Fruit fly (Drosophila melanogaster) whole organism, adult: ENCODE results near the gene InR.
A peak's percentile ranks its signal among the peaks of the same experiment; 100 is the strongest.

Experiments
- CG11617 ChIP-seq: fragments of 200-800 bp; sonication (Bioruptor generic); optimal IDR thresholded peaks from 2 replicates; lab custom pipeline; 2017; ENCODE audit warnings: mild to moderate bottlenecking, missing biosample characterization, missing genetic modification reagents, missing genetic modification characterization
- CG12768 ChIP-seq: fragments of 200-800 bp; sonication (Bioruptor generic); optimal IDR thresholded peaks from 2 replicates; lab custom pipeline; 2017; ENCODE audit warnings: missing biosample characterization, missing genetic modification characterization, mild to moderate bottlenecking, moderate library complexity, missing genetic modification reagents
- CG5204 ChIP-seq: fragments of 200-800 bp; sonication (Bioruptor generic); optimal IDR thresholded peaks from 2 replicates; lab custom pipeline; 2016; ENCODE audit warnings: missing biosample characterization, missing genetic modification characterization
- Clk ChIP-seq: fragments of 200-800 bp; sonication (Bioruptor generic); optimal IDR thresholded peaks from 2 replicates; lab custom pipeline; 2017; ENCODE audit warnings: missing biosample characterization, missing genetic modification characterization
- Crg-1 ChIP-seq: fragments of 200-800 bp; sonication (Bioruptor generic); optimal IDR thresholded peaks from 2 replicates; lab custom pipeline; 2016; ENCODE audit warnings: missing biosample characterization, missing genetic modification characterization
- Hr96 ChIP-seq: fragments of 200-800 bp; sonication (Bioruptor generic); optimal IDR thresholded peaks from 2 replicates; lab custom pipeline; 2016; ENCODE audit warnings: missing biosample characterization, missing genetic modification characterization
- Mnt ChIP-seq: fragments of 200-800 bp; sonication (Bioruptor generic); optimal IDR thresholded peaks from 2 replicates; lab custom pipeline; 2016; ENCODE audit warnings: missing biosample characterization, mild to moderate bottlenecking, missing genetic modification characterization
- bab1 ChIP-seq: fragments of 200-800 bp; sonication (Bioruptor generic); optimal IDR thresholded peaks from 3 replicates; lab custom pipeline; 2019; ENCODE audit warnings: missing biosample characterization, mild to moderate bottlenecking, missing genetic modification characterization, moderate library complexity
- cnc ChIP-seq, 2 experiments: fragments of >200 bp; optimal IDR thresholded peaks; 2 replicates each; lab custom pipeline; 2017
- kay ChIP-seq: fragments of 200-800 bp; sonication (Bioruptor generic); peaks from one replicate; lab custom pipeline; 2016; ENCODE audit warnings: missing biosample characterization, missing genetic modification characterization, borderline replicate concordance
- tj ChIP-seq: fragments of 200-800 bp; sonication (Bioruptor generic); optimal IDR thresholded peaks from 3 replicates; lab custom pipeline; 2017; ENCODE audit warnings: missing biosample characterization, mild to moderate bottlenecking, missing genetic modification characterization, moderate library complexity
- toe ChIP-seq: fragments of 200-800 bp; sonication (Bioruptor generic); optimal IDR thresholded peaks from 2 replicates; lab custom pipeline; 2016; ENCODE audit warnings: missing biosample characterization, missing genetic modification characterization

dm6 chr3R:21630979-21631499 lies 11.9 kb upstream of the InR start:
- TF ChIP-seq tj (GFP tag; lab: Kevin White, UChicago) (no peak), Clk (no peak), CG5204 (GFP tag; lab: Kevin White, UChicago) (no peak), Crg-1 (GFP tag; lab: Kevin White, UChicago) (no peak), Mnt (GFP tag; lab: Kevin White, UChicago) (no peak), CG12768 (no peak), cnc (optimal IDR thresholded peaks at IDR 0.05; lab: Kevin White, UChicago) (no peak), CG11617 (GFP tag; lab: Kevin White, UChicago) (no peak), bab1 (GFP tag; lab: Kevin White, UChicago) (no peak), toe (GFP tag; lab: Kevin White, UChicago) (no peak), kay (GFP tag; lab: Kevin White, UChicago) (peak; percentile 69), Hr96 (GFP tag; lab: Kevin White, UChicago) (no peak)
